Worm (Caenorhabditis elegans): ENCODE measurements around the gene srsx-36.

DNA sequence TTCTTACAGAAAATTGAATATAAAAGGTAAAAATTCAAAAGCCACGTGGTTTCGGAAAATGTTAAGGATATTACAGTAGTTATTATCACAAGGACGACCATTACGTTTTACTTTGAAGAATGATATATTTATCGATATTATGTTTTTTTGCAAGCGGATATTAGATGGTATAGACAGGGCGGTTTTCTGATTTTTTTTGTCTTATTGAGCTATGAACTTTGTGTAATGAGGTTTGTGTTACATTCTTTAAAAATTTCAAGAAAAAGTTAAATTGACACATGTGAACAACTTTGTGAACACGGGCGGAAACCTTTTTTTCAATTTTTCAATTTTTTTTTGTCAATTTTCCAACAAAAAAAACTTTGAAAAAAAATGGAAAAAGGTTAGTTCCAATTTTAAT lies 15.4 kb upstream of the srsx-36 start, which contains the start of gene srbc-50:
- no peak for TF ChIP-seq him-1 (tag; optimal IDR thresholded peaks at IDR 0.05)
- no peak for TF ChIP-seq W03F9.2 (tag; optimal IDR thresholded peaks at IDR 0.05)
- no peak for TF ChIP-seq dao-5 (tag; optimal IDR thresholded peaks at IDR 0.05)
